Fruit fly (Drosophila melanogaster): Measurements from ENCODE around the gene CG31300.
A peak's percentile ranks its signal among the peaks of the same experiment; 100 is the strongest.

dm6 chr3R:25277112-25277511, 6.3 kb upstream of the CG31300 start, which contains the start of gene CG10513:
- TF ChIP-seq CG7928 (GFP tag; optimal IDR thresholded peaks at IDR 0.05) (no peak), Ets65A (GFP tag) (peak; percentile 26), croc (GFP tag; conservative IDR thresholded peaks at IDR 0.05) (no peak), crc (GFP tag; optimal IDR thresholded peaks at IDR 0.05) (no peak), D (optimal IDR thresholded peaks at IDR 0.05) (no peak), D (GFP tag; optimal IDR thresholded peaks at IDR 0.05) (no peak), Sry-β (GFP tag; optimal IDR thresholded peaks at IDR 0.05) (no peak), onecut (GFP tag; IDR thresholded peaks at IDR 0.05) (no peak), org-1 (GFP tag; optimal IDR thresholded peaks at IDR 0.05) (no peak), luna (GFP tag; optimal IDR thresholded peaks at IDR 0.05) (no peak), inv (GFP tag; IDR thresholded peaks at IDR 0.05; ENCODE audit: partially characterized antibody) (no peak), Tbp (GFP tag; optimal IDR thresholded peaks at IDR 0.05) (no peak), CG31365 (tag; optimal IDR thresholded peaks at IDR 0.05) (no peak), odd (GFP tag; optimal IDR thresholded peaks at IDR 0.05) (no peak)
